Worm (Caenorhabditis elegans) whole organism, young adult: ENCODE results near the gene cdka-1.

Source experiments
- C06A6.2 ChIP-seq: fragments of 200-800 bp; sonication (Bioruptor generic); conservative IDR thresholded peaks from 2 replicates; pipeline ENCODE4 v1.3.6; 2022; ENCODE audit warnings: missing genetic modification characterization, missing compliant biosample characterization
- T07F8.4 ChIP-seq: sonication (generic microtip); optimal IDR thresholded peaks from 2 replicates; lab custom pipeline; 2016; ENCODE audit warnings: mild to moderate bottlenecking, missing genetic modification characterization, moderate library complexity, missing compliant biosample characterization
- hrde-1 ChIP-seq: sonication (generic microtip); optimal IDR thresholded peaks from 2 replicates; lab custom pipeline; 2016; ENCODE audit warnings: missing genetic modification characterization, mild to moderate bottlenecking, missing compliant biosample characterization, moderate library complexity, missing genotype, missing genetic modification reagents, borderline replicate concordance
- hsf-1 ChIP-seq: fragments of 200-800 bp; sonication (Bioruptor generic); IDR thresholded peaks from 2 replicates; pipeline ENCODE4 v1.3.6; 2022; ENCODE audit warnings: missing genetic modification reagents, missing genetic modification characterization, missing compliant biosample characterization
- mxl-1 ChIP-seq: sonication (generic microtip); optimal IDR thresholded peaks from 2 replicates; lab custom pipeline; 2016; ENCODE audit warnings: missing genetic modification characterization, missing compliant biosample characterization
- nhr-27 ChIP-seq: fragments of 200-800 bp; sonication (Bioruptor generic); optimal IDR thresholded peaks from 2 replicates; lab custom pipeline; 2018; ENCODE audit warnings: mild to moderate bottlenecking, missing genetic modification characterization, moderate library complexity, missing compliant biosample characterization
- nhr-80 ChIP-seq: sonication (generic microtip); optimal IDR thresholded peaks from 2 replicates; lab custom pipeline; 2016; ENCODE audit warnings: missing genetic modification characterization, missing compliant biosample characterization
- sea-2 ChIP-seq: fragments of 200-800 bp; sonication (Bioruptor generic); IDR thresholded peaks from 2 replicates; pipeline ENCODE4 v1.3.6; 2022; ENCODE audit warnings: missing genetic modification characterization, missing compliant biosample characterization
- snpc-4 ChIP-seq, 5 experiments: fragments of 150-350 bp in 1 of 5; sonication (generic microtip) in 4 of 5; optimal IDR thresholded peaks; 2 replicates each; lab custom pipeline; 2014 to 2018; ENCODE audit warnings: missing genetic modification characterization in 5 of 5, missing biosample characterization in 3 of 5, antibody characterized with exemption in 2 of 5, mild to moderate bottlenecking in 2 of 5, missing compliant biosample characterization in 2 of 5, missing genotype in 2 of 5, moderate library complexity in 2 of 5, missing genetic modification reagents in 1 of 5
- unc-130 ChIP-seq: sonication (generic microtip); optimal IDR thresholded peaks from 2 replicates; lab custom pipeline; 2016; ENCODE audit warnings: missing genetic modification reagents, missing genetic modification characterization, missing compliant biosample characterization
- unc-62 ChIP-seq: fragments of 150-350 bp; optimal IDR thresholded peaks from 2 replicates; lab custom pipeline; 2014; ENCODE audit warnings: missing biosample characterization, missing genetic modification reagents, missing genetic modification characterization
- xnd-1 ChIP-seq: sonication (generic microtip); optimal IDR thresholded peaks from 2 replicates; lab custom pipeline; 2016; ENCODE audit warnings: missing genotype, missing genetic modification reagents, missing genetic modification characterization, missing compliant biosample characterization

DNA sequence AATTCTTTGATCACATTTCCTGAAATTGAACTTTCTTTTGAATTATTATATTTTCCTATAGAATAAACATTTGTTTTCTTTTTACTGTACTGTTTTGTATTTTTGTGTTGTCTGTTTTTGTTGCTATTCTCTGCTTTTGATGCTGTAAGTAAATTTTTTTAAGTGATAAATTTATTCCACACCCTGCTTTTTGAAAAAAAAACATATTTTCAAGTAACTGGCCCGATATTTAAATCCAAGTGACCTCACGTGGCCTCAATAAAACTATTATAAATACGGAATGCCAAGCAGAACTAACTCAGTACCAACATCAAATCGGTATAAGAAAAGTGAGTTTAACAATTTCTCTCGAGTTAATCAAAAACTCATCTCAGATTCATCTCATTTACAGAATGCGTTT lies 30.4 kb upstream of the cdka-1 start, which contains the start of gene clec-151:
- TF ChIP-seq snpc-4 (GFP tag; optimal IDR thresholded peaks at IDR 0.05; lab: Kevin White, UChicago) (no peak), snpc-4 (tag; optimal IDR thresholded peaks at IDR 0.05; lab: Kevin White, UChicago) (no peak), hrde-1 (tag; lab: Kevin White, UChicago) (no peak), C06A6.2 (GFP tag; lab: Robert Waterston, UW) (no peak), xnd-1 (no peak), mxl-1 (no peak), nhr-80 (tag; lab: Kevin White, UChicago) (no peak), unc-130 (GFP tag; lab: Kevin White, UChicago) (no peak), unc-62 (GFP tag; lab: Kevin White, UChicago) (no peak), T07F8.4 (no peak), nhr-27 (no peak), sea-2 (GFP tag; lab: Robert Waterston, UW) (no peak), hsf-1 (GFP tag; lab: Robert Waterston, UW) (no peak)
